Fruit fly (Drosophila melanogaster) whole organism, embryonic: ENCODE measurements around the gene Trf4-1.

ENCODE experiments used
- ATbp ChIP-seq: fragments of 200-800 bp; sonication (Bioruptor generic); optimal IDR thresholded peaks from 2 replicates; lab custom pipeline; 2017; ENCODE audit warnings: missing biosample characterization, mild to moderate bottlenecking, missing genetic modification characterization, missing genetic modification reagents
- CG10209 ChIP-seq: fragments of 200-800 bp; sonication (Bioruptor generic); optimal IDR thresholded peaks from 3 replicates; lab custom pipeline; 2017; ENCODE audit warnings: missing biosample characterization, mild to moderate bottlenecking, missing genetic modification characterization, missing genetic modification reagents
- CG10366 ChIP-seq: fragments of 200-800 bp; sonication (Bioruptor generic); IDR thresholded peaks from 2 replicates; pipeline ENCODE4 v1.3.6; 2022; ENCODE audit warnings: missing biosample characterization, missing genetic modification characterization
- CG10565 ChIP-seq: fragments of 200-800 bp; sonication (Bioruptor generic); optimal IDR thresholded peaks from 3 replicates; lab custom pipeline; 2016; ENCODE audit warnings: missing biosample characterization, mild to moderate bottlenecking, missing genetic modification characterization
- CG10654 ChIP-seq: fragments of 200-800 bp; sonication (Bioruptor generic); optimal IDR thresholded peaks from 2 replicates; lab custom pipeline; 2016; ENCODE audit warnings: missing biosample characterization, missing genetic modification characterization
- CG10959 ChIP-seq: fragments of 200-800 bp; sonication (Bioruptor generic); IDR thresholded peaks from 2 replicates; pipeline ENCODE4 v1.3.6; 2022; ENCODE audit warnings: missing biosample characterization, missing genetic modification characterization
- CG1233 ChIP-seq: fragments of 200-800 bp; sonication (Bioruptor generic); optimal IDR thresholded peaks from 4 replicates; lab custom pipeline; 2018; ENCODE audit warnings: missing biosample characterization, mild to moderate bottlenecking, missing genetic modification characterization
- CG13624 ChIP-seq: fragments of 200-800 bp; sonication (Bioruptor generic); optimal IDR thresholded peaks from 2 replicates; lab custom pipeline; 2016; ENCODE audit warnings: missing biosample characterization, missing genetic modification characterization
- CG14860 ChIP-seq: fragments of 200-800 bp; sonication (Bioruptor generic); IDR thresholded peaks from 3 replicates; pipeline ENCODE4 v1.3.6; 2022; ENCODE audit warnings: missing biosample characterization, missing genetic modification characterization; ENCODE audit not compliant: partially characterized antibody
- CG15514 ChIP-seq: fragments of 200-800 bp; sonication (Bioruptor generic); optimal IDR thresholded peaks from 3 replicates; lab custom pipeline; 2017; ENCODE audit warnings: missing biosample characterization, missing genetic modification characterization, mild to moderate bottlenecking, moderate library complexity, missing genetic modification reagents
- CG17186 ChIP-seq: fragments of 200-800 bp; sonication (Bioruptor generic); optimal IDR thresholded peaks from 3 replicates; lab custom pipeline; 2017; ENCODE audit warnings: missing biosample characterization, missing genetic modification reagents, missing genetic modification characterization
- CG17361 ChIP-seq: fragments of 200-800 bp; sonication (Bioruptor generic); IDR thresholded peaks from 3 replicates; pipeline ENCODE4 v1.3.6; 2022; ENCODE audit warnings: missing biosample characterization, missing genetic modification characterization
- CG6765 ChIP-seq: fragments of 200-800 bp; sonication (Bioruptor generic); optimal IDR thresholded peaks from 3 replicates; lab custom pipeline; 2017; ENCODE audit warnings: missing biosample characterization, mild to moderate bottlenecking, missing genetic modification characterization
- CG7357 ChIP-seq: fragments of 200-800 bp; sonication (Bioruptor generic); IDR thresholded peaks from 3 replicates; pipeline ENCODE4 v1.3.6; 2022; ENCODE audit warnings: missing biosample characterization, missing genetic modification characterization
- CG7786 ChIP-seq: fragments of 200-800 bp; sonication (Bioruptor generic); optimal IDR thresholded peaks from 2 replicates; lab custom pipeline; 2016; ENCODE audit warnings: missing biosample characterization, missing genetic modification characterization
- CG7963 ChIP-seq: fragments of 200-800 bp; sonication (Bioruptor generic); IDR thresholded peaks from 3 replicates; pipeline ENCODE4 v1.3.6; 2022; ENCODE audit warnings: missing biosample characterization, missing genetic modification characterization; ENCODE audit not compliant: partially characterized antibody
- CG8388 ChIP-seq: fragments of 200-800 bp; sonication (Bioruptor generic); optimal IDR thresholded peaks from 2 replicates; lab custom pipeline; 2019; ENCODE audit warnings: missing biosample characterization, mild to moderate bottlenecking, missing genetic modification characterization, moderate library complexity
- CG8478 ChIP-seq: fragments of >200 bp; optimal IDR thresholded peaks from 2 replicates; lab custom pipeline; 2018
- CTCF ChIP-seq: fragments of 200-800 bp; sonication (Bioruptor generic); optimal IDR thresholded peaks from 2 replicates; lab custom pipeline; 2017; ENCODE audit warnings: missing biosample characterization, mild to moderate bottlenecking, missing genetic modification characterization, moderate library complexity
- Camta ChIP-seq: fragments of 200-800 bp; sonication (Bioruptor generic); optimal IDR thresholded peaks from 2 replicates; lab custom pipeline; 2016; ENCODE audit warnings: missing biosample characterization, missing genetic modification characterization
- CrebB ChIP-seq: fragments of 200-800 bp; sonication (Bioruptor generic); optimal IDR thresholded peaks from 3 replicates; lab custom pipeline; 2018; ENCODE audit warnings: missing biosample characterization, mild to moderate bottlenecking, missing genetic modification characterization
- Elba2 ChIP-seq: fragments of 200-800 bp; sonication (Bioruptor generic); optimal IDR thresholded peaks from 3 replicates; lab custom pipeline; 2016; ENCODE audit warnings: missing biosample characterization, missing genetic modification characterization
- GATAe ChIP-seq: fragments of 200-800 bp; sonication (Bioruptor generic); conservative IDR thresholded peaks from 2 replicates; pipeline ENCODE4 v1.3.6; 2022; ENCODE audit warnings: missing biosample characterization, missing genetic modification characterization
- H15 ChIP-seq: fragments of 200-800 bp; sonication (Bioruptor generic); IDR thresholded peaks from 3 replicates; pipeline ENCODE4 v1.3.6; 2022; ENCODE audit warnings: missing biosample characterization, missing genetic modification characterization
- HLH3B ChIP-seq: fragments of 200-800 bp; sonication (Bioruptor generic); IDR thresholded peaks from 2 replicates; pipeline ENCODE4 v1.3.6; 2022; ENCODE audit warnings: missing biosample characterization, missing genetic modification characterization
- MBD-R2 ChIP-seq: fragments of 200-800 bp; sonication (Bioruptor generic); IDR thresholded peaks from 2 replicates; pipeline ENCODE4 v1.3.6; 2022; ENCODE audit warnings: missing biosample characterization, missing genetic modification characterization
- Myb ChIP-seq: fragments of 200-800 bp; sonication (Bioruptor generic); optimal IDR thresholded peaks from 2 replicates; lab custom pipeline; 2016; ENCODE audit warnings: missing biosample characterization, missing genetic modification characterization
- Scr ChIP-seq: fragments of 200-800 bp; sonication (Bioruptor generic); IDR thresholded peaks from 2 replicates; pipeline ENCODE4 v1.3.6; 2022; ENCODE audit warnings: missing biosample characterization, missing genetic modification characterization; ENCODE audit not compliant: partially characterized antibody
- Xrp1 ChIP-seq: fragments of 200-800 bp; sonication (Bioruptor generic); IDR thresholded peaks from 2 replicates; pipeline ENCODE4 v1.3.6; 2022; ENCODE audit warnings: missing biosample characterization, missing genetic modification characterization
- ato ChIP-seq: fragments of 200-800 bp; sonication (Bioruptor generic); IDR thresholded peaks from 2 replicates; pipeline ENCODE4 v1.3.6; 2022; ENCODE audit warnings: missing biosample characterization, missing genetic modification characterization; ENCODE audit not compliant: partially characterized antibody
- br ChIP-seq: fragments of >200 bp; optimal IDR thresholded peaks from 2 replicates; lab custom pipeline; 2017
- cwo ChIP-seq: fragments of 200-800 bp; sonication (Bioruptor generic); optimal IDR thresholded peaks from 3 replicates; lab custom pipeline; 2017; ENCODE audit warnings: missing biosample characterization, missing genetic modification characterization, mild to moderate bottlenecking, moderate library complexity, missing genetic modification reagents
- en ChIP-seq: fragments of 200-800 bp; sonication (Bioruptor generic); optimal IDR thresholded peaks from 2 replicates; lab custom pipeline; 2016; ENCODE audit warnings: missing biosample characterization, missing genetic modification characterization
- eyg ChIP-seq: fragments of 200-800 bp; sonication (Bioruptor generic); optimal IDR thresholded peaks from 3 replicates; lab custom pipeline; 2016; ENCODE audit warnings: missing biosample characterization, missing genetic modification characterization
- gce ChIP-seq: fragments of 200-800 bp; sonication (Bioruptor generic); IDR thresholded peaks from 3 replicates; pipeline ENCODE4 v1.3.6; 2022; ENCODE audit warnings: missing biosample characterization, missing genetic modification characterization
- gcm ChIP-seq: fragments of 200-800 bp; sonication (Bioruptor generic); optimal IDR thresholded peaks from 2 replicates; lab custom pipeline; 2019; ENCODE audit warnings: missing biosample characterization, mild to moderate bottlenecking, missing genetic modification characterization, moderate library complexity
- jumu ChIP-seq: fragments of 200-800 bp; sonication (Bioruptor generic); optimal IDR thresholded peaks from 3 replicates; lab custom pipeline; 2016; ENCODE audit warnings: missing biosample characterization, missing genetic modification characterization
- kni ChIP-seq: fragments of 200-800 bp; sonication (Bioruptor generic); optimal IDR thresholded peaks from 3 replicates; lab custom pipeline; 2017; ENCODE audit warnings: mild to moderate bottlenecking, missing biosample characterization, missing genetic modification reagents, missing genetic modification characterization
- lab ChIP-seq: fragments of 200-800 bp; sonication (Bioruptor generic); optimal IDR thresholded peaks from 3 replicates; lab custom pipeline; 2017; ENCODE audit warnings: missing biosample characterization, missing genetic modification characterization, mild to moderate bottlenecking, moderate library complexity, missing genetic modification reagents
- lilli ChIP-seq: fragments of 200-800 bp; sonication (Bioruptor generic); optimal IDR thresholded peaks from 3 replicates; lab custom pipeline; 2016; ENCODE audit warnings: missing biosample characterization, missing genetic modification characterization
- lola ChIP-seq, 3 experiments: fragments of >200 bp in 2 of 3; fragments of 200-800 bp in 1 of 3; sonication (Bioruptor generic) in 1 of 3; optimal IDR thresholded peaks; 2 replicates each; lab custom pipeline; 2017 to 2019; ENCODE audit warnings: missing biosample characterization in 3 of 3, missing genetic modification characterization in 3 of 3, mild to moderate bottlenecking in 1 of 3, moderate library complexity in 1 of 3
- otp ChIP-seq: fragments of 200-800 bp; sonication (Bioruptor generic); IDR thresholded peaks from 3 replicates; pipeline ENCODE4, ENCODE4 v1.3.6; 2022; ENCODE audit warnings: missing biosample characterization, missing genetic modification characterization
- pros ChIP-seq: fragments of 200-800 bp; sonication (Bioruptor generic); optimal IDR thresholded peaks from 3 replicates; lab custom pipeline; 2019; ENCODE audit warnings: missing biosample characterization, mild to moderate bottlenecking, missing genetic modification characterization, moderate library complexity
- sug ChIP-seq: fragments of 200-800 bp; optimal IDR thresholded peaks from 2 replicates; lab custom pipeline; 2019; ENCODE audit warnings: missing biosample characterization, mild to moderate bottlenecking, missing genetic modification characterization, moderate library complexity
- tll ChIP-seq, 2 experiments: fragments of 200-800 bp in 1 of 2; fragments of >200 bp in 1 of 2; sonication (Bioruptor generic) in 1 of 2; optimal IDR thresholded peaks; 2 replicates each; lab custom pipeline; 2017 to 2019; ENCODE audit warnings: missing biosample characterization in 2 of 2, missing genetic modification characterization in 2 of 2, mild to moderate bottlenecking in 1 of 2, moderate library complexity in 1 of 2
- twi ChIP-seq: fragments of 200-800 bp; optimal IDR thresholded peaks from 2 replicates; lab custom pipeline; 2019; ENCODE audit warnings: missing biosample characterization, mild to moderate bottlenecking, missing genetic modification characterization, moderate library complexity
- unpg ChIP-seq: fragments of 200-800 bp; sonication (Bioruptor generic); optimal IDR thresholded peaks from 3 replicates; lab custom pipeline; 2018; ENCODE audit warnings: missing biosample characterization, mild to moderate bottlenecking, missing genetic modification characterization, moderate library complexity
- zfh2 ChIP-seq: fragments of 200-800 bp; sonication (Bioruptor generic); optimal IDR thresholded peaks from 2 replicates; lab custom pipeline; 2016; ENCODE audit warnings: missing biosample characterization, missing genetic modification characterization

Trf4-1 gene

dm6 chrX:8561404-8562397 is 1.6 kb downstream of the Trf4-1 start (continued):
- TF ChIP-seq CG8388 (GFP tag; lab: Kevin White, UChicago) (no peak), CG7357 (GFP tag; lab: Robert Waterston, UW) (no peak), otp (GFP tag; lab: Robert Waterston, UW) (peak; percentile 60; the same call in 1 of the 3 replicates), CG7963 (0 out of 3 replicates have a peak, but pooled peaks have one; percentile 21), CG14860 (GFP tag; lab: Robert Waterston, UW) (no peak), Elba2 (GFP tag; lab: Kevin White, UChicago) (peak; percentile 79), CTCF (peak; percentile 4), CG10654 (GFP tag; lab: Kevin White, UChicago) (no peak), br (no peak), HLH3B (no peak), ato (GFP tag; lab: Robert Waterston, UW) (no peak), sug (tag; lab: Kevin White, UChicago) (peak; percentile 33), twi (tag; lab: Kevin White, UChicago) (no peak), CG6765 (GFP tag; lab: Kevin White, UChicago) (no peak), Myb (GFP tag; lab: Kevin White, UChicago) (peak; percentile 56), CG8478 (lab: Kevin White, UChicago) (peak; percentile 44), zfh2 (GFP tag; lab: Kevin White, UChicago) (peak; percentile 50), cwo (GFP tag; lab: Kevin White, UChicago) (peak; percentile 62), CG10565 (GFP tag; lab: Kevin White, UChicago) (no peak), gcm (no peak), ATbp (peak; percentile 23), CG13624 (peak; percentile 12), lilli (GFP tag; lab: Kevin White, UChicago) (peak; percentile 29), CrebB (tag; lab: Kevin White, UChicago) (peak; percentile 21), Xrp1 (GFP tag; lab: Robert Waterston, UW) (peak; percentile 46), CG10209 (GFP tag; lab: Kevin White, UChicago) (peak; percentile 20), CG17186 (peak; percentile 19), CG10366 (GFP tag; lab: Robert Waterston, UW) (no peak), lola (GFP tag; optimal IDR thresholded peaks at IDR 0.05; lab: Kevin White, UChicago) (no peak), MBD-R2 (GFP tag; lab: Robert Waterston, UW) (no peak; the same call in 1 of the 2 replicates), unpg (GFP tag; lab: Kevin White, UChicago) (peak; percentile 28), tll (GFP tag; optimal IDR thresholded peaks at IDR 0.05; lab: Kevin White, UChicago) (no peak), Scr (peak; percentile 55), kni (GFP tag; lab: Kevin White, UChicago) (peak; percentile 62), CG10959 (GFP tag; lab: Robert Waterston, UW) (no peak), pros (GFP tag; lab: Kevin White, UChicago) (peak; percentile 89), CG15514 (GFP tag; lab: Kevin White, UChicago) (peak; percentile 60), CG7786 (GFP tag; lab: Kevin White, UChicago) (peak; percentile 26), CG17361 (GFP tag; lab: Robert Waterston, UW) (0 out of 3 replicates have a peak, but pooled peaks have one; percentile 31), GATAe (GFP tag; lab: Robert Waterston, UW) (no peak), gce (GFP tag; lab: Robert Waterston, UW) (no peak), jumu (peak; percentile 48), CG1233 (GFP tag; lab: Kevin White, UChicago) (peak; percentile 31), en (GFP tag; lab: Kevin White, UChicago) (no peak), Camta (GFP tag; lab: Kevin White, UChicago) (peak; percentile 15), eyg (no peak), H15 (GFP tag; lab: Robert Waterston, UW) (no peak), lab (peak; percentile 65)
